Fruit fly (Drosophila melanogaster): Measurements from ENCODE around the gene CG17637.

- TF ChIP-seq EcR (GFP tag; optimal IDR thresholded peaks at IDR 0.05) (peak; percentile 69), rn (GFP tag; IDR thresholded peaks at IDR 0.05) (no peak), CG32121 (GFP tag; IDR thresholded peaks at IDR 0.05) (no peak), CG12605 (GFP tag; IDR thresholded peaks at IDR 0.05) (0 out of 2 replicates have a peak, but pooled peaks have one; percentile 11), CG8159 (tag; optimal IDR thresholded peaks at IDR 0.05) (peak; percentile 61), Snoo (tag; optimal IDR thresholded peaks at IDR 0.05) (no peak)
Observed at dm6 chr3L:20471499-20472313, 32.3 kb upstream of the CG17637 start.

Measured in whole organism, pupa.